Fruit fly (Drosophila melanogaster) whole organism, larva: ENCODE data around the gene Map205.

ENCODE experiments used
- noc ChIP-seq: fragments of 200-800 bp; sonication (Bioruptor generic); optimal IDR thresholded peaks from 3 replicates; lab custom pipeline; 2019; ENCODE audit warnings: missing biosample characterization, mild to moderate bottlenecking, missing genetic modification characterization, moderate library complexity

Gene Map205

dm6 chr3R:32068110-32068685, at the start of gene Map205:
TSS of gene Map205 (minus strand) at chr3R:32068441.
- no peak for TF ChIP-seq noc (tag; lab: Kevin White, UChicago)

dm6 chr3R:32060214-32060613, 8.0 kb downstream of the Map205 start:
- no peak for TF ChIP-seq noc (tag; lab: Kevin White, UChicago)

- TF ChIP-seq noc (tag; lab: Kevin White, UChicago): no peak
These were observed 15.8 kb downstream of the Map205 start for dm6 chr3R:32052504-32052815.

- no peak for TF ChIP-seq noc (tag; lab: Kevin White, UChicago)
These were observed 16.3 kb downstream of the Map205 start, which contains the start of the genes krz and mod for dm6 chr3R:32051782-32052503. TSS of gene krz (minus strand) at chr3R:32051993. TSS of gene mod (plus strand) at chr3R:32052060.

- TF ChIP-seq noc (tag; lab: Kevin White, UChicago): no peak
These were observed 17.6 kb downstream of the Map205 start for dm6 chr3R:32050685-32051084.

- TF ChIP-seq noc (tag; lab: Kevin White, UChicago): no peak
These were observed 21.6 kb downstream of the Map205 start for dm6 chr3R:32046658-32047057.

- TF ChIP-seq noc (tag; lab: Kevin White, UChicago): no peak
These were observed 24.5 kb downstream of the Map205 start for dm6 chr3R:32043778-32044177.

dm6 chr3R:32038030-32038429, 30.2 kb downstream of the Map205 start, which contains the start of gene Pos:
TSS of gene Pos (plus strand) at chr3R:32038330.
- no peak for TF ChIP-seq noc (tag; lab: Kevin White, UChicago)

dm6 chr3R:32032885-32033284, 35.4 kb downstream of the Map205 start:
- no peak for TF ChIP-seq noc (tag; lab: Kevin White, UChicago)

- TF ChIP-seq noc (tag; lab: Kevin White, UChicago): no peak
These were observed 39.1 kb downstream of the Map205 start for dm6 chr3R:32029134-32029533.

dm6 chr3R:32022088-32022487, 46.2 kb downstream of the Map205 start:
- TF ChIP-seq noc (tag; lab: Kevin White, UChicago): no peak

dm6 chr3R:32015400-32016215, 52.6 kb downstream of the Map205 start, which contains the start of gene heph:
TSS of gene heph (minus strand) at chr3R:32015520.
- no peak for TF ChIP-seq noc (tag; lab: Kevin White, UChicago)

- no peak for TF ChIP-seq noc (tag; lab: Kevin White, UChicago)
These were observed 61.9 kb downstream of the Map205 start for dm6 chr3R:32006330-32006729.
